Worm (Caenorhabditis elegans): ENCODE measurements around the gene B0001.2.

- TF ChIP-seq dox-1 (GFP tag; IDR thresholded peaks at IDR 0.05) (0 out of 2 replicates have a peak, but pooled peaks have one; percentile 5), nhr-179 (tag; optimal IDR thresholded peaks at IDR 0.05) (no peak), unc-62 (GFP tag; optimal IDR thresholded peaks at IDR 0.05) (no peak)
These were observed 48.9 kb upstream of the B0001.2 start for ce11 chrIV:12199538-12200158.

Data from whole organism, young adult.